Fruit fly (Drosophila melanogaster): Measurements from ENCODE around the gene Tim17b1.

dm6 chr3R:5266282-5266681, 33.7 kb upstream of the Tim17b1 start:
- TF ChIP-seq Met (GFP tag; optimal IDR thresholded peaks at IDR 0.05), result no peak
- no peak for TF ChIP-seq CG6792 (GFP tag; optimal IDR thresholded peaks at IDR 0.05)
- TF ChIP-seq Ets21C (GFP tag; optimal IDR thresholded peaks at IDR 0.05), result no peak
- no peak for TF ChIP-seq CG4318 (GFP tag; optimal IDR thresholded peaks at IDR 0.05)
- no peak for TF ChIP-seq CG8319 (GFP tag; optimal IDR thresholded peaks at IDR 0.05)
- no peak for TF ChIP-seq CG34406 (GFP tag; optimal IDR thresholded peaks at IDR 0.05)
- TF ChIP-seq dsx (GFP tag; optimal IDR thresholded peaks at IDR 0.05; ENCODE audit: poor library complexity, severe bottlenecking), result no peak
